Worm (Caenorhabditis elegans) whole organism, L3 larva: ENCODE data around the gene D1022.9.

Experiments
- R02D3.7 ChIP-seq: fragments of 150-350 bp; optimal IDR thresholded peaks from 2 replicates; lab custom pipeline; 2014; ENCODE audit warnings: missing biosample characterization, missing genetic modification characterization
- ZK546.5 ChIP-seq: sonication (generic microtip); optimal IDR thresholded peaks from 2 replicates; lab custom pipeline; 2017; ENCODE audit warnings: missing biosample characterization, missing genetic modification characterization
- aly-2 ChIP-seq: fragments of 150-350 bp; optimal IDR thresholded peaks from 2 replicates; lab custom pipeline; 2014; ENCODE audit warnings: missing biosample characterization, missing genetic modification characterization
- ama-1 ChIP-seq: fragments of 150-350 bp; optimal IDR thresholded peaks from 2 replicates; lab custom pipeline; 2018
- ceh-16 ChIP-seq: sonication (generic microtip); optimal IDR thresholded peaks from 2 replicates; lab custom pipeline; 2017; ENCODE audit warnings: missing biosample characterization, missing genetic modification characterization
- ceh-28 ChIP-seq: fragments of 150-350 bp; optimal IDR thresholded peaks from 2 replicates; lab custom pipeline; 2014; ENCODE audit warnings: missing biosample characterization, missing genetic modification reagents, missing genetic modification characterization
- ceh-82 ChIP-seq: fragments of 150-350 bp; optimal IDR thresholded peaks from 2 replicates; lab custom pipeline; 2014; ENCODE audit warnings: missing biosample characterization, missing genetic modification characterization
- ceh-9 ChIP-seq: sonication (generic microtip); optimal IDR thresholded peaks from 2 replicates; lab custom pipeline; 2018; ENCODE audit warnings: missing biosample characterization, missing genetic modification characterization
- egl-27 ChIP-seq: sonication (generic microtip); optimal IDR thresholded peaks from 4 replicates; lab custom pipeline; 2017; ENCODE audit warnings: missing biosample characterization, missing genetic modification reagents, missing genetic modification characterization
- egl-5 ChIP-seq: fragments of 150-350 bp; optimal IDR thresholded peaks from 2 replicates; lab custom pipeline; 2017; ENCODE audit warnings: missing biosample characterization, missing genetic modification reagents, missing genetic modification characterization, inconsistent platforms
- elt-1 ChIP-seq: fragments of 150-350 bp; optimal IDR thresholded peaks from 2 replicates; lab custom pipeline; 2014; ENCODE audit warnings: missing biosample characterization, missing genetic modification characterization
- elt-2 ChIP-seq: sonication (generic microtip); optimal IDR thresholded peaks from 2 replicates; lab custom pipeline; 2016; ENCODE audit warnings: missing genetic modification reagents, mild to moderate bottlenecking, missing genetic modification characterization, missing compliant biosample characterization
- elt-3 ChIP-seq, 3 experiments: fragments of 150-350 bp in 1 of 3; sonication (generic microtip) in 2 of 3; optimal IDR thresholded peaks; 2 replicates in 2 of 3; 4 replicates in 1 of 3; lab custom pipeline; 2014 to 2017; ENCODE audit warnings: missing biosample characterization in 3 of 3, missing genetic modification characterization in 3 of 3
- fkh-2 ChIP-seq: fragments of 150-350 bp; optimal IDR thresholded peaks from 2 replicates; lab custom pipeline; 2014; ENCODE audit warnings: missing biosample characterization, missing genetic modification reagents, missing genetic modification characterization
- fos-1 ChIP-seq: fragments of 150-350 bp; optimal IDR thresholded peaks from 2 replicates; lab custom pipeline; 2014; ENCODE audit warnings: missing biosample characterization, missing genetic modification characterization
- hmg-11 ChIP-seq: sonication (generic microtip); optimal IDR thresholded peaks from 2 replicates; lab custom pipeline; 2016; ENCODE audit warnings: missing genetic modification characterization, missing compliant biosample characterization
- jun-1 ChIP-seq: fragments of 150-350 bp; optimal IDR thresholded peaks from 2 replicates; lab custom pipeline; 2014; ENCODE audit warnings: missing biosample characterization, missing genetic modification reagents, missing genetic modification characterization
- lin-15B ChIP-seq: fragments of 150-350 bp; optimal IDR thresholded peaks from 2 replicates; lab custom pipeline; 2014; ENCODE audit warnings: missing biosample characterization, missing genetic modification characterization
- lin-39 ChIP-seq: fragments of 150-350 bp; optimal IDR thresholded peaks from 2 replicates; lab custom pipeline; 2018; ENCODE audit warnings: missing biosample characterization, missing genetic modification reagents, missing genetic modification characterization
- lsy-12 ChIP-seq: sonication (generic microtip); optimal IDR thresholded peaks from 2 replicates; lab custom pipeline; 2016; ENCODE audit warnings: mild to moderate bottlenecking, missing genetic modification characterization, missing compliant biosample characterization
- mdl-1 ChIP-seq: fragments of 150-350 bp; optimal IDR thresholded peaks from 2 replicates; lab custom pipeline; 2014; ENCODE audit warnings: missing biosample characterization, missing genetic modification characterization
- mml-1 ChIP-seq: fragments of 150-350 bp; sonication (generic microtip); optimal IDR thresholded peaks from 3 replicates; lab custom pipeline; 2014; ENCODE audit warnings: missing biosample characterization, missing genetic modification characterization
- nfya-1 ChIP-seq: sonication (generic microtip); optimal IDR thresholded peaks from 2 replicates; lab custom pipeline; 2017; ENCODE audit warnings: missing genetic modification characterization, mild to moderate bottlenecking, missing compliant biosample characterization, antibody characterized with exemption, moderate library complexity; ENCODE audit not compliant: insufficient read depth
- nhr-11 ChIP-seq: fragments of 150-350 bp; optimal IDR thresholded peaks from 2 replicates; lab custom pipeline; 2014; ENCODE audit warnings: missing biosample characterization, missing genetic modification characterization
- nhr-23 ChIP-seq: fragments of 150-350 bp; optimal IDR thresholded peaks from 2 replicates; lab custom pipeline; 2014; ENCODE audit warnings: missing biosample characterization, missing genetic modification reagents, missing genetic modification characterization
- nhr-237 ChIP-seq: fragments of 150-350 bp; optimal IDR thresholded peaks from 2 replicates; lab custom pipeline; 2014; ENCODE audit warnings: missing biosample characterization, missing genetic modification characterization
- nhr-25 ChIP-seq: sonication (generic microtip); optimal IDR thresholded peaks from 2 replicates; lab custom pipeline; 2017; ENCODE audit warnings: missing biosample characterization, missing genetic modification characterization
- nhr-28 ChIP-seq: fragments of 150-350 bp; optimal IDR thresholded peaks from 2 replicates; lab custom pipeline; 2014; ENCODE audit warnings: missing biosample characterization, missing genetic modification characterization
- nhr-43 ChIP-seq: sonication (generic microtip); optimal IDR thresholded peaks from 2 replicates; lab custom pipeline; 2016; ENCODE audit warnings: mild to moderate bottlenecking, missing genetic modification characterization, missing compliant biosample characterization; ENCODE audit not compliant: poor library complexity, severe bottlenecking
- nhr-67 ChIP-seq: fragments of 150-350 bp; optimal IDR thresholded peaks from 2 replicates; lab custom pipeline; 2014; ENCODE audit warnings: missing biosample characterization, missing genetic modification characterization
- nhr-76 ChIP-seq: fragments of 150-350 bp; sonication (generic microtip); optimal IDR thresholded peaks from 5 replicates; lab custom pipeline; 2014; ENCODE audit warnings: missing biosample characterization, missing genetic modification characterization
- nhr-77 ChIP-seq: fragments of 150-350 bp; optimal IDR thresholded peaks from 2 replicates; lab custom pipeline; 2014; ENCODE audit warnings: missing biosample characterization, missing genetic modification characterization
- pha-4 ChIP-seq: fragments of 150-350 bp; optimal IDR thresholded peaks from 2 replicates; lab custom pipeline; 2014; ENCODE audit warnings: missing biosample characterization, missing genetic modification reagents, missing genetic modification characterization
- pqm-1 ChIP-seq: fragments of 150-350 bp; optimal IDR thresholded peaks from 2 replicates; lab custom pipeline; 2017; ENCODE audit warnings: missing biosample characterization, missing genetic modification characterization, inconsistent platforms
- sea-2 ChIP-seq: fragments of 150-350 bp; sonication (generic microtip); optimal IDR thresholded peaks from 4 replicates; lab custom pipeline; 2014; ENCODE audit warnings: missing biosample characterization, missing genetic modification reagents, missing genetic modification characterization
- skn-1 ChIP-seq: fragments of 150-350 bp; optimal IDR thresholded peaks from 2 replicates; lab custom pipeline; 2014; ENCODE audit warnings: missing biosample characterization, missing genetic modification characterization
- snpc-4 ChIP-seq: fragments of 150-350 bp; optimal IDR thresholded peaks from 2 replicates; lab custom pipeline; 2014; ENCODE audit warnings: missing biosample characterization, missing genetic modification characterization
- tbx-2 ChIP-seq: sonication (generic microtip); optimal IDR thresholded peaks from 2 replicates; lab custom pipeline; 2016; ENCODE audit warnings: mild to moderate bottlenecking, missing genetic modification characterization, missing compliant biosample characterization
- unc-39 ChIP-seq: sonication (generic microtip); optimal IDR thresholded peaks from 4 replicates; lab custom pipeline; 2017; ENCODE audit warnings: missing biosample characterization, missing genetic modification characterization
- zag-1 ChIP-seq: fragments of 150-350 bp; optimal IDR thresholded peaks from 2 replicates; lab custom pipeline; 2014; ENCODE audit warnings: missing biosample characterization, missing genetic modification characterization
- ztf-11 ChIP-seq: fragments of 150-350 bp; optimal IDR thresholded peaks from 2 replicates; lab custom pipeline; 2014; ENCODE audit warnings: missing biosample characterization, missing genetic modification characterization
- ztf-4 ChIP-seq: fragments of 150-350 bp; optimal IDR thresholded peaks from 2 replicates; lab custom pipeline; 2014; ENCODE audit warnings: missing biosample characterization, missing genetic modification characterization

Gene D1022.9

ce11 chrII:7458706-7459105 is 30.8 kb downstream of the D1022.9 start, which contains the start of gene D1022.5:
TSS of gene D1022.5 (minus strand) at chrII:7458806.
- TF ChIP-seq hmg-11 (tag; lab: Kevin White, UChicago) (no peak), mdl-1 (tag; lab: Kevin White, UChicago) (no peak), lin-39 (tag; lab: Kevin White, UChicago) (no peak), ztf-11 (tag; lab: Kevin White, UChicago) (no peak), egl-27 (tag; lab: Kevin White, UChicago) (no peak), ZK546.5 (no peak), fkh-2 (tag; lab: Kevin White, UChicago) (no peak)

DNA sequence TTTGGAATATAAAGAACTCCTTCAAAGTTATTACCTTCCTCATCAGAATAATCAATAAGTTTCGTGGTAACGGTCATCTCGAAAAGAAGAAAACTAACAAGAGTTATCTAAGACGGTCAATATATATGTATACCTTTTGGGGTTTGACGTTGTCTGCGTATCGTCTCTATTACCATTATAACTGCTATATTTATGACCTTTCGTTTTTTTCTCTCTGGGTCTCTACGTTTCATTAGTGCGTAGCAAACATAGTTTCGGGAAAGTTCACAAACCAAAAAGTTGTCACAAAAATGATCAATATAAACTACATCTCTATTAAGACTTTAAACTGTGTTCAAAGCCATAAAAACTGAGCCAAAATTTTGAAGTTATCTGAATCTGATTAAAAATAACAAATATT is 32.3 kb downstream of the D1022.9 start, which contains the start of gene D1022.4:
Gene D1022.4 (minus strand): TSS at position 83 of the 400 bp plus-strand sequence.
- TF ChIP-seq ztf-11 (tag; lab: Kevin White, UChicago) (no peak), nhr-23 (tag; lab: Kevin White, UChicago) (peak; percentile 13), nhr-67 (tag; lab: Kevin White, UChicago) (no peak), nhr-28 (tag; lab: Kevin White, UChicago) (no peak), lin-15B (no peak), skn-1 (tag; lab: Kevin White, UChicago) (no peak), nfya-1 (tag; lab: Kevin White, UChicago) (no peak), ZK546.5 (no peak), sea-2 (GFP tag; lab: Kevin White, UChicago) (no peak), tbx-2 (tag; lab: Kevin White, UChicago) (no peak), nhr-77 (no peak), nhr-11 (tag; lab: Kevin White, UChicago) (no peak), ceh-9 (tag; lab: Kevin White, UChicago) (no peak), elt-2 (tag; lab: Kevin White, UChicago) (peak; percentile 42), pqm-1 (tag; lab: Kevin White, UChicago) (peak; percentile 4), ama-1 (no peak), aly-2 (tag; lab: Kevin White, UChicago) (no peak), egl-5 (tag; lab: Kevin White, UChicago) (no peak), elt-3 (tag; optimal IDR thresholded peaks at IDR 0.05; lab: Kevin White, UChicago) (no peak), nhr-43 (tag; lab: Kevin White, UChicago) (no peak), ceh-82 (tag; lab: Kevin White, UChicago) (no peak), ceh-16 (no peak), jun-1 (tag; lab: Kevin White, UChicago) (no peak), ztf-4 (tag; lab: Kevin White, UChicago) (no peak), lsy-12 (no peak), nhr-25 (tag; lab: Kevin White, UChicago) (no peak), nhr-76 (tag; lab: Kevin White, UChicago) (no peak), R02D3.7 (tag; lab: Kevin White, UChicago) (no peak), ceh-28 (tag; lab: Kevin White, UChicago) (peak; percentile 22), hmg-11 (tag; lab: Kevin White, UChicago) (no peak), mml-1 (tag; lab: Kevin White, UChicago) (no peak), unc-39 (tag; lab: Kevin White, UChicago) (no peak), nhr-237 (tag; lab: Kevin White, UChicago) (no peak), pha-4 (peak; percentile 70), egl-27 (tag; lab: Kevin White, UChicago) (no peak), zag-1 (tag; lab: Kevin White, UChicago) (no peak), elt-1 (tag; lab: Kevin White, UChicago) (no peak)

DNA sequence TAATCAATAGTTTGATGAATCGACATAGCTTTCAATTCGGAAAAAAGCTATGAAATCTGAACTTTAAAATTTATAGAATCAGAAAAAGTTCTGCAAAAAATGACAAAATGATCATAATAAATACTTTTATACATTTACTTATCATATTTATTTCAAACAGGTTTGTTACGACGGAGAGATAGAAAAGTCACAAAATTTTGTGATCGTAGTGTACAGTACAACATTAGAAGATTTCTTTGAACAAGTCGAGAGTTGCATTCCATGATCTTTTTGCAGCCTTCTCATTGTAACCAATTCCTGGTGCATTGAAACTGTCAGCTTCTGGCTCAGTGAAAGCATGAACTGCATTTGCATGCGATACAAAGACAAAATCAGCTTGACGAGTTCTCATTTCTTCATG is 33.3 kb downstream of the D1022.9 start, which contains the start of gene D1022.3:
Gene D1022.3 (minus strand): TSS at position 101 of the 400 bp plus-strand sequence.
- no peak for TF ChIP-seq snpc-4
- no peak for TF ChIP-seq nhr-11 (tag; lab: Kevin White, UChicago)
- no peak for TF ChIP-seq nhr-77
- no peak for TF ChIP-seq fos-1 (tag; lab: Kevin White, UChicago)
- no peak for TF ChIP-seq egl-27 (tag; lab: Kevin White, UChicago)
- no peak for TF ChIP-seq tbx-2 (tag; lab: Kevin White, UChicago)
- no peak for TF ChIP-seq lin-15B
- no peak for TF ChIP-seq ceh-16
- no peak for TF ChIP-seq lsy-12
- no peak for TF ChIP-seq elt-1 (tag; lab: Kevin White, UChicago)
- no peak for TF ChIP-seq elt-2 (tag; lab: Kevin White, UChicago)
- TF ChIP-seq zag-1 (tag; lab: Kevin White, UChicago) = no peak
- no peak for TF ChIP-seq mml-1 (tag; lab: Kevin White, UChicago)
